Worm (Caenorhabditis elegans): ENCODE measurements around the gene Y5H2A.1.
"Not testable (repeated sequence)": the region's sequence is repeated elsewhere in the genome, so short reads cannot be mapped to it uniquely, and the experiment has no call there.

Gene Y5H2A.1

DNA sequence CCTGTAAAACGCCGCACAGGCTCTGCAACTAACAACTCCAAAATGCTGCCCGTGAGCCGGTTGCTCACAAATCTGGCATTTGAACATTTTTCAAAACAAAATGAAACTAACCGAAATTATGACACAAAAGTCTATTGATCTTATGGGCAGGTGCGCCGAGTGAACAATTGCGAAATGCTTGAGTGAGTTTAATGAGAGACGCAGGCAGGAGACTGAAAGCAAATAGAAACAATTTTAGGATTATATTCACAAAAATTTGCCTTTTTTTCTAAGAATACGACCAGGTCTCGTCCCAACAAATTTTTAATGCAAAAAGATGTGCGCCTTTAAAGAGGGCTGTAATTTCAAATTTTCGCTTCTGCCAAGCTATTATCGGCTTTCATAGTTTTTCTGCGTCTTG, 7.2 kb downstream of the Y5H2A.1 start, which contains the start of gene nhr-183:
Gene nhr-183, minus strand, starts transcription at position 180 of the 400 bp plus-strand sequence.
- no peak for TF ChIP-seq unc-62 (GFP tag; optimal IDR thresholded peaks at IDR 0.05)

- no peak for TF ChIP-seq unc-62 (GFP tag; optimal IDR thresholded peaks at IDR 0.05)
These were observed 11.0 kb downstream of the Y5H2A.1 start, which contains the start of gene F41B5.12 for ce11 chrV:2260660-2261059. Gene F41B5.12 (plus strand): TSS chrV:2260960.

DNA sequence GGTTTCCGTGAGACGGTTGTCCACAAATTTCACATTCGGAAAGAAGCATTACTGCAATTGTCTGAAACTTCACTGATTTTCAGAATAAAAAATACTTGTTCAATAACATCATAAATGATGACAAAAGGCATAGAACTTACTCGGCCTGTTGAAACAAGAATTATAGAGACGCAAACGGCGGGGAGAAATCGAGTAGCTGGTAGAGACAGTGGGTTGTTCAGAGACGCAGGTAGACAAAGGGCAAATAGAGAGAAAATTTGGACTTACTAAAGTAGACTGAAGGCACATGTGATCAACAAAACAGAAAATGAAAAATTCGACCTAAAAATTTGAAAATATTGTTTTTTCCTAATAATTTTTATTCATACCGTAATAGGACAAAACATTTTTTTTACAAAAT, 11.9 kb downstream of the Y5H2A.1 start, which contains the start of gene nhr-182:
Gene nhr-182, minus strand, starts transcription at position 178 of the 400 bp plus-strand sequence.
- TF ChIP-seq unc-62 (GFP tag; optimal IDR thresholded peaks at IDR 0.05): no peak

- not testable (repeated sequence) for TF ChIP-seq unc-62 (GFP tag; optimal IDR thresholded peaks at IDR 0.05)
These were observed 16.5 kb downstream of the Y5H2A.1 start, which contains the start of gene F41B5.1 for ce11 chrV:2255191-2255590. Gene F41B5.1 (plus strand): TSS chrV:2255533.

DNA sequence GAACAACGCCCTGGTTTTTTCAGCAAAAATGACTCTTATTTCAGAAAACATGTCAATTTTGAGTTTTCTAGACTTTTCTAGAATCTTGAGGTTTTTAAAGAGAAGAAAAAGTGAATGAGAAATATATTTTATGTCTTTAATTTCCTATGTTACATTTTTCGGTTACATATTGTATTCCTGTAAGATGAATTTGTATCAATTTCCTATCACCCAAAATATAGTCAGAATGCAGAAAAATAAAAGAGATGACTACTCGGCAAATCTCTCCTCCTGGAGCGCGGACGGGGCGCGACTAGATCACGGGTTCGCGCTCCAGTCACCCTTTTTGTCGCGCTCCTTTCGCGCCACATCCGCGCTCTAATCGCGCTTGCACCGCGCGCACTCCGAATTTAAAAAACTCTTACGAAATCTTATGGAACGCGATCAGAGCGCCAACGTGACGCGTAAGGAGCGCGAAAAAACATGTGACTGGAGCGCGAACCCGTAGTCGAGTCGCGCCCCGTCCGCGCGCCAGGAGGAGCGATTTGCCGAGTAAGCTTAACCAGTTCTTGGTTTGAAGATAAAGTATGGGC, 17.0 kb downstream of the Y5H2A.1 start, which contains the start of gene str-253:
Gene str-253, minus strand, starts transcription at position 51 of the 572 bp plus-strand sequence.
- TF ChIP-seq unc-62 (GFP tag; optimal IDR thresholded peaks at IDR 0.05): no peak

DNA sequence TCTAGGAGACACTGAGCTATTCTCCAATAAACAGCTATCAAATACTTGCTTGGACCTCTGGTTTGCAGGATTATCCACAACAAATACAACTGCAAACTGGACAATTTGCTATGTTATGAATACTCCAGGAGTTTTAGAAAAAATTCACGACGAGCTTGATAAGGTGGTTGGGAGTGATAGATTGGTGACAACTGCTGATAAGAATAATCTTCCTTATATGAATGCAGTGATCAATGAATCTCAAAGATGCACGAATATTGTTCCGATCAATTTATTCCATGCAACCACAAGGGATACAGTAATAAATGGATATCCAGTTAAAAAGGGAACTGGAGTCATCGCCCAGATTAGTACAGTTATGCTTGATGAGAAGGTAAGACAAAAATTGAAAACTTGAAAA, 19.9 kb downstream of the Y5H2A.1 start:
- no peak for TF ChIP-seq unc-62 (GFP tag; optimal IDR thresholded peaks at IDR 0.05)

DNA sequence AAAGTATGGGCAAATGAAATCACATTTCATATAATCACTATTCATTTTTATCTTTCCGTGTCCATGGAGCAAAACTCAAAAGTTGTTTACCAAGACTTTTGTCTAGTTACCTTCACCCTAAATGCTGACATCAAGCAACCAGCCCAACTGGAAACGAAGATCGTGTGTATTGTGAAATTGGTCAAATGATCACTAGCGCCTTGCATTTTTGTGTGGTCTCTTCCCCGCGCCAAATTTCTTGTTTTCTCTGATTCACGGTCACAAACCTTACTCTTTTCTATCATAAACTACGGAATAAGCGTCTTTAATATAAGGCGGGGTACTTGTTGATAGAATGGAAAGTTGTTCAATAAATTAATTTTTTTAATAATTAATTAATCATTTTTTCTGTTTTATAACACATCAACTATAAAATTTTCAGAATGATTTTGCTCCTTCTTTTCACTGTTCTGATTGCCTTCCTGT, 21.5 kb downstream of the Y5H2A.1 start, which contains the start of gene cyp-33C7:
Gene cyp-33C7, plus strand, starts transcription at position 415 of the 465 bp plus-strand sequence.
- TF ChIP-seq unc-62 (GFP tag; optimal IDR thresholded peaks at IDR 0.05): no peak

ce11 chrV:2249310-2249709, 22.3 kb downstream of the Y5H2A.1 start, which contains the start of gene cyp-33C6:
Gene cyp-33C6 (minus strand): TSS chrV:2249410.
- TF ChIP-seq unc-62 (GFP tag; optimal IDR thresholded peaks at IDR 0.05): no peak

DNA sequence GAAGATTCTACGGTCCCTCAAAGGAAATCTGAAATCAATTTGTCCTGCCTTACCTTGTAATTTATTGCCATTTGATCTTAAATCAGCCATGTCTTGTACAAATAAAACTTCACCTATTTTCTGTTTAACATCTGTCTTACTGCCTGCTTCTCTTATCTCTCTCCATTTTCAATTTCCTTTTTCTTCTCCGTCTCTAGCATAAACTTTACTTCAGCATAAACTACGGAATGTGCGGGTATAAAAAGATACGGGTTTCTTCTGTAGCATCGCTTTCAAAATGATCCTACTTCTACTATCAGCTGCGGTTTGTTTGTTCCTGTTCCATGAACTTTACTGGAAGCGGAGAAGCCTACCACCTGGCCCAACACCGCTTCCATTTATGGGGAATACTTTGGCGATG, 26.9 kb downstream of the Y5H2A.1 start, which contains the start of gene cyp-33C5:
Gene cyp-33C5, plus strand, starts transcription at position 254 of the 400 bp plus-strand sequence.
- TF ChIP-seq unc-62 (GFP tag; optimal IDR thresholded peaks at IDR 0.05): no peak

ce11 chrV:2242630-2243029, 29.0 kb downstream of the Y5H2A.1 start, which contains the start of gene cyp-33C3:
Gene cyp-33C3 (plus strand): TSS chrV:2242778.
- TF ChIP-seq unc-62 (GFP tag; optimal IDR thresholded peaks at IDR 0.05): no peak

DNA sequence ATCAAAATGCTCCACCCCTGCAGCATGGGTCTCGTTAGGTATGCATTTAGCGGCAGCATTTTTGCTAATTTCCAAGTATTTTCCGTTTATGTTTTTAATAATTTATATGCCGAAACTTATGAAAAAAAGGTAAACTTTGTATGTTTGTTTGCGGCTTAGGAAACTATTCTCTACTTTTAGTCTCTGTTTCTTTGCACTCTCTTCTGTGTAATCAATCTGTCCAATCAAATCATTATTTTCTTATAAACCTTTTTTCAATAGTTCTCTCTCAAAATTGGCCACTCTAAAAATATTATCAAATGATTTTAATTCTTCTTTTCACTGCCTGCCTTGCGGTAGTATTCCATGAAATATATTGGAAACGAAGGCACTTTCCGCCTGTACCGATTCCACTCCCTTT, 33.6 kb downstream of the Y5H2A.1 start:
- TF ChIP-seq unc-62 (GFP tag; optimal IDR thresholded peaks at IDR 0.05): no peak

ce11 chrV:2235848-2236247, 35.8 kb downstream of the Y5H2A.1 start, which contains the start of gene cyp-33C4:
Gene cyp-33C4 (plus strand): TSS chrV:2236140.
- no peak for TF ChIP-seq unc-62 (GFP tag; optimal IDR thresholded peaks at IDR 0.05)

DNA sequence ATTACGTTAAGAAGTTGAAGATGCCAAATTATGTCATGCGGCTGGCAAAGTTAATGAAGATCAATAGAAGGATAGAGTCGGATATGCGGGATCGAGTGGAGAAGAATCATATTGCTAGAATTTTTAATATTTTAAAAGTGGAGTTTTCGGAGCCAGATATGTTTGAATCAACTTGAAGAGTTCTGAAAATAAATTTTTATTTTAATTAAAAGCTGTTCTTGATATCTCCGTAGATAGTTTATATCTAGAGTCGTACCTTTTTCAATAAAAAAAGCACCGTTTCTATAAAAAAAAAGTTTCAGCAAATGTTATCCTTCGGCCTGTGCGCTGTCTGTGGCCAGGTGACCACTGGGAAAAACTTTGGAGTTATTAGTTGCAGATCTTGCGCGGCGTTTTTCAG, 38.5 kb downstream of the Y5H2A.1 start, which contains the start of gene nhr-96:
Gene nhr-96, plus strand, starts transcription at position 301 of the 400 bp plus-strand sequence.
- TF ChIP-seq unc-62 (GFP tag; optimal IDR thresholded peaks at IDR 0.05): no peak

- no peak for TF ChIP-seq unc-62 (GFP tag; optimal IDR thresholded peaks at IDR 0.05)
These were observed 40.7 kb downstream of the Y5H2A.1 start, which contains the start of gene nhr-134 for ce11 chrV:2230912-2231311. Gene nhr-134 (plus strand): TSS chrV:2231223.

DNA sequence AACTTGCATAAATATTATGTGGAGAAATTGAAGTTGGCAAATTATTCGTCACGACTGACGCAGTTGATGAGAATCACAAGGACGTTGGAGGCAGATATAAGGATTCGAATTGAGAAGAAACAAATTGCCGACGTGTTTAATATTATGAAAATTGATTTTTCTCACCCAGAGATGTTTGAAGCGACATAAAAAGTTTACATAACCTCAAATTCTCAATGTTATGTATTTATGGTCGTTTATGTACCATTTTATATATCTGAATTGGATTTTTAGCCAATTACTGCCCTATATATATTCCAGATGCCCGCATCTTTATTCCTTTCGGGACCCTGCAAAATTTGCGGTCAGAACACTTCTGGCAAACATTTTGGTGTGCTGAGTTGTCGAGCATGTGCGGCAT, 42.9 kb downstream of the Y5H2A.1 start, which contains the start of gene nhr-126:
Gene nhr-126, plus strand, starts transcription at position 301 of the 400 bp plus-strand sequence.
- no peak for TF ChIP-seq unc-62 (GFP tag; optimal IDR thresholded peaks at IDR 0.05)

ce11 chrV:2226903-2227302, 44.7 kb downstream of the Y5H2A.1 start, which contains the start of gene nhr-18:
Gene nhr-18 (plus strand): TSS chrV:2227203.
- TF ChIP-seq unc-62 (GFP tag; optimal IDR thresholded peaks at IDR 0.05): no peak

ce11 chrV:2225130-2225529, 46.5 kb downstream of the Y5H2A.1 start, which contains the start of gene nhr-103:
Gene nhr-103 (plus strand): TSS chrV:2225430.
- TF ChIP-seq unc-62 (GFP tag; optimal IDR thresholded peaks at IDR 0.05): no peak

Data from whole organism, dauer.